Fruit fly (Drosophila melanogaster): Measurements from ENCODE around the gene Edc3.

The Edc3 gene

DNA sequence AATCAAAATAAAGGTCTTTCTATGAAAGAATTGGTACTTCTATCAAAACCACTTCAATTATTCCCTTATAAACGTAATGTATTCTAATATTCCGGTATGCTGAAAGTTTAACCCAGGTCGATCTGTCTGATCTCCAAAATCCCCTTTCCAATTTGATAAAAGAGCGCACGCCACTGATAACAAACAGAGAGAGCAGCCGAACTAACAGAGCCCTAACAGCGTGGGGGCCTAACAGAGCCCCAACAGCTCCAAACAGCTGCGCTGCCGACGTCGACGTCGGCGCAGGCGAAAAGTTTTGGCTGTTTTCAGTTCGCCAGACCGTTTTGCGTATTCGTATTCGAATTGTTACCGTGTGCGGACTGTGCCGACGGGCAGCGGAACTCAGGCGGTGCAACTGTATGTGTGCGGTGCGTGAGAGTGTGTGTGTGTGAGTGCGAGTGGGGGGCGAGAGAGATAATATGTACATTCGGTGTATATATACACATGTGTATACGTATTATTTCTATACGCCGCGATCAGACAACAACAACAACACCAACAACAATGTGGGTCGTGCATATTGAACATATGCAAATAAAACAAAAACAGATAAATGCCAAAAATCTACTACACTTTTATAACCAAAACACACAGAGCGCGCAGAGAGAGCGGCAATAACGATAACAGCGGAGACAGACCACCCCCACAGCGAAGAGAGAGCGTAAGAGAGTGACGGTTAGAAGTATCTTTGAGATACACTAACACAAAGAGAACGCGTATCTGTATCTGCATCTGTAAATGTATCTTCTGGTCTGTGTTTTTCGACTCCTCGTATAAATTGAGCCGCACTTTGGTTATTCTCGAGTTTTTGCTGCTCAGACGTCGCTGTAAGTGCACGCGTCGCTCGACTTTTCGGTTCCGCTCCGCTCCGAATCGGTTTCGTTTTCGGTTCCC lies 42.6 kb downstream of the Edc3 start, which contains the start of gene Oatp74D (continued):
- peak; percentile 33 for TF ChIP-seq CG10431 (GFP tag; optimal IDR thresholded peaks at IDR 0.05)
- peak; percentile 22 for TF ChIP-seq oc (tag; optimal IDR thresholded peaks at IDR 0.05)
- no peak for TF ChIP-seq sna (GFP tag; IDR thresholded peaks at IDR 0.05; ENCODE audit: partially characterized antibody)
- no peak for TF ChIP-seq TFAM (GFP tag; optimal IDR thresholded peaks at IDR 0.05)
- TF ChIP-seq CG4707 (GFP tag; optimal IDR thresholded peaks at IDR 0.05) = peak; percentile 56
- TF ChIP-seq CG15479 (GFP tag; optimal IDR thresholded peaks at IDR 0.05) = peak; percentile 59
- no peak for TF ChIP-seq Six4 (GFP tag; optimal IDR thresholded peaks at IDR 0.05)
- peak; percentile 33 for TF ChIP-seq CHES-1-like (GFP tag; optimal IDR thresholded peaks at IDR 0.05)
- peak; percentile 43; the same call in 1 of the 2 replicates for TF ChIP-seq chm (GFP tag; IDR thresholded peaks at IDR 0.05)
- no peak for TF ChIP-seq CG31224 (GFP tag; IDR thresholded peaks at IDR 0.05)
- TF ChIP-seq eyg (GFP tag; optimal IDR thresholded peaks at IDR 0.05) = no peak
- 0 out of 3 replicates have a peak, but pooled peaks have one; percentile 5 for TF ChIP-seq H15 (GFP tag; IDR thresholded peaks at IDR 0.05)
- TF ChIP-seq Fer1 (GFP tag; optimal IDR thresholded peaks at IDR 0.05) = peak; percentile 74
- peak; percentile 31 for TF ChIP-seq cato (GFP tag; optimal IDR thresholded peaks at IDR 0.05; ENCODE audit: borderline replicate concordance)
- peak; percentile 64 for TF ChIP-seq nerfin-1 (tag; optimal IDR thresholded peaks at IDR 0.05)
- peak; percentile 43; the same call in 1 of the 2 replicates for TF ChIP-seq HLH3B (GFP tag; IDR thresholded peaks at IDR 0.05)
- TF ChIP-seq Dref (GFP tag; IDR thresholded peaks at IDR 0.05) = no peak
- peak; percentile 49 for TF ChIP-seq grn (GFP tag; optimal IDR thresholded peaks at IDR 0.05)
- no peak for TF ChIP-seq shn (GFP tag; optimal IDR thresholded peaks at IDR 0.05)
- peak; percentile 18 for TF ChIP-seq MTF-1 (GFP tag; optimal IDR thresholded peaks at IDR 0.05; ENCODE audit: borderline replicate concordance)
- peak; percentile 83 for TF ChIP-seq CG34376 (GFP tag; optimal IDR thresholded peaks at IDR 0.05)
- peak; percentile 25 for TF ChIP-seq zfh2 (GFP tag; optimal IDR thresholded peaks at IDR 0.05)
- TF ChIP-seq CG5953 (GFP tag; IDR thresholded peaks at IDR 0.05) = peak; percentile 43; the same call in 1 of the 2 replicates
- peak; percentile 58 for TF ChIP-seq CG31365 (tag; optimal IDR thresholded peaks at IDR 0.05)
- TF ChIP-seq unpg (GFP tag; optimal IDR thresholded peaks at IDR 0.05) = peak; percentile 48
- TF ChIP-seq CG8924 (tag; optimal IDR thresholded peaks at IDR 0.05) = peak; percentile 75
- no peak for TF ChIP-seq CG8290 (GFP tag; optimal IDR thresholded peaks at IDR 0.05)
- peak; percentile 20 to 72 for TF ChIP-seq CG8290 (tag; optimal IDR thresholded peaks at IDR 0.05)
- peak; percentile 33 for TF ChIP-seq CG18262 (tag; optimal IDR thresholded peaks at IDR 0.05)
- no peak for TF ChIP-seq CG2129 (GFP tag; IDR thresholded peaks at IDR 0.05; ENCODE audit: partially characterized antibody)
- no peak for TF ChIP-seq CG4617 (GFP tag; optimal IDR thresholded peaks at IDR 0.05; ENCODE audit: borderline replicate concordance)
- TF ChIP-seq org-1 (GFP tag; optimal IDR thresholded peaks at IDR 0.05) = peak; percentile 71
- no peak for TF ChIP-seq CG12942 (GFP tag; optimal IDR thresholded peaks at IDR 0.05)
- TF ChIP-seq dpn (GFP tag; optimal IDR thresholded peaks at IDR 0.05) = peak in 1 of 2 experiments; percentile 60
- no peak for TF ChIP-seq CG6654 (GFP tag; optimal IDR thresholded peaks at IDR 0.05)
- TF ChIP-seq onecut (GFP tag; IDR thresholded peaks at IDR 0.05) = peak; percentile 22
- no peak for TF ChIP-seq Elba2 (GFP tag; optimal IDR thresholded peaks at IDR 0.05)
- TF ChIP-seq ems (GFP tag; optimal IDR thresholded peaks at IDR 0.05) = no peak
- no peak for TF ChIP-seq Neu2 (GFP tag; optimal IDR thresholded peaks at IDR 0.05; ENCODE audit: borderline replicate concordance)
- TF ChIP-seq hth (optimal IDR thresholded peaks at IDR 0.05) = no peak
- peak in 1 of 2 experiments; percentile 61 for TF ChIP-seq insv (GFP tag; optimal IDR thresholded peaks at IDR 0.05)
- TF ChIP-seq CG2712 (tag; optimal IDR thresholded peaks at IDR 0.05) = peak; percentile 5
- no peak for TF ChIP-seq nerfin-2 (GFP tag; IDR thresholded peaks at IDR 0.05; ENCODE audit: partially characterized antibody)
- peak; percentile 70 for TF ChIP-seq CG2120 (GFP tag; optimal IDR thresholded peaks at IDR 0.05)
- peak; percentile 33 for TF ChIP-seq Blimp-1 (GFP tag; optimal IDR thresholded peaks at IDR 0.05)
- no peak for TF ChIP-seq CG30020 (tag; optimal IDR thresholded peaks at IDR 0.05)
- peak; percentile 92 for TF ChIP-seq CG10543 (GFP tag; optimal IDR thresholded peaks at IDR 0.05)
- TF ChIP-seq croc (GFP tag; conservative IDR thresholded peaks at IDR 0.05) = no peak
